Fruit fly (Drosophila melanogaster) whole organism, embryonic: Measurements from ENCODE around the gene CG32483.
A peak's percentile ranks its signal among the peaks of the same experiment; 100 is the strongest.

ENCODE experiments used
- Asciz ChIP-seq: fragments of 200-800 bp; sonication (Bioruptor generic); optimal IDR thresholded peaks from 2 replicates; lab custom pipeline; 2017; ENCODE audit warnings: missing biosample characterization, mild to moderate bottlenecking, missing genetic modification characterization, missing genetic modification reagents
- Atf-2 ChIP-seq: fragments of 200-800 bp; sonication (Bioruptor generic); optimal IDR thresholded peaks from 2 replicates; lab custom pipeline; 2016; ENCODE audit warnings: missing biosample characterization, missing genetic modification characterization
- Atf6 ChIP-seq: fragments of 200-800 bp; sonication (Bioruptor generic); IDR thresholded peaks from 2 replicates; pipeline ENCODE4 v1.3.6; 2022; ENCODE audit warnings: missing biosample characterization, missing genetic modification characterization
- B-H2 ChIP-seq: fragments of 200-800 bp; sonication (Bioruptor generic); optimal IDR thresholded peaks from 2 replicates; lab custom pipeline; 2018; ENCODE audit warnings: missing biosample characterization, mild to moderate bottlenecking, missing genetic modification characterization
- BtbVII ChIP-seq: fragments of 200-800 bp; sonication (Bioruptor generic); optimal IDR thresholded peaks from 3 replicates; lab custom pipeline; 2017; ENCODE audit warnings: missing biosample characterization, mild to moderate bottlenecking, missing genetic modification characterization
- CG10565 ChIP-seq: fragments of 200-800 bp; sonication (Bioruptor generic); optimal IDR thresholded peaks from 3 replicates; lab custom pipeline; 2016; ENCODE audit warnings: missing biosample characterization, mild to moderate bottlenecking, missing genetic modification characterization
- CG13123 ChIP-seq: fragments of 200-800 bp; sonication (Bioruptor generic); optimal IDR thresholded peaks from 2 replicates; lab custom pipeline; 2016; ENCODE audit warnings: missing biosample characterization, missing genetic modification characterization
- CG13296 ChIP-seq: fragments of 200-800 bp; sonication (Bioruptor generic); optimal IDR thresholded peaks from 3 replicates; lab custom pipeline; 2018; ENCODE audit warnings: missing biosample characterization, mild to moderate bottlenecking, missing genetic modification characterization
- CG13424 ChIP-seq: fragments of 200-800 bp; sonication (Bioruptor generic); optimal IDR thresholded peaks from 2 replicates; lab custom pipeline; 2019; ENCODE audit warnings: missing biosample characterization, mild to moderate bottlenecking, missing genetic modification characterization, moderate library complexity
- CG1603 ChIP-seq: fragments of 200-800 bp; sonication (Bioruptor generic); optimal IDR thresholded peaks from 2 replicates; lab custom pipeline; 2019; ENCODE audit warnings: missing biosample characterization, mild to moderate bottlenecking, missing genetic modification characterization, moderate library complexity
- CG18262 ChIP-seq: fragments of 200-800 bp; optimal IDR thresholded peaks from 3 replicates; lab custom pipeline; 2019; ENCODE audit warnings: missing biosample characterization, mild to moderate bottlenecking, missing genetic modification characterization, moderate library complexity
- CG18599 ChIP-seq: fragments of 200-800 bp; sonication (Bioruptor generic); optimal IDR thresholded peaks from 3 replicates; lab custom pipeline; 2017; ENCODE audit warnings: missing biosample characterization, missing genetic modification characterization, mild to moderate bottlenecking, moderate library complexity, missing genetic modification reagents
- CG32532 ChIP-seq: fragments of 200-800 bp; sonication (Bioruptor generic); IDR thresholded peaks from 2 replicates; pipeline ENCODE4 v1.3.6; 2022; ENCODE audit warnings: missing biosample characterization, missing genetic modification characterization
- CG3407 ChIP-seq: fragments of 200-800 bp; sonication (Bioruptor generic); optimal IDR thresholded peaks from 2 replicates; lab custom pipeline; 2018; ENCODE audit warnings: missing biosample characterization, mild to moderate bottlenecking, missing genetic modification characterization
- CG34224 ChIP-seq: fragments of 200-800 bp; sonication (Bioruptor generic); IDR thresholded peaks from 3 replicates; pipeline ENCODE4 v1.3.6; 2022; ENCODE audit warnings: missing biosample characterization, missing genetic modification characterization; ENCODE audit not compliant: partially characterized antibody
- CG34376 ChIP-seq: fragments of 200-800 bp; sonication (Bioruptor generic); optimal IDR thresholded peaks from 2 replicates; lab custom pipeline; 2018; ENCODE audit warnings: missing biosample characterization, mild to moderate bottlenecking, missing genetic modification characterization
- CG6175 ChIP-seq: fragments of 200-800 bp; sonication (Bioruptor generic); IDR thresholded peaks from 3 replicates; pipeline ENCODE4 v1.3.6; 2022; ENCODE audit warnings: missing biosample characterization, missing genetic modification characterization
- CG7556 ChIP-seq: fragments of 200-800 bp; sonication (Bioruptor generic); optimal IDR thresholded peaks from 2 replicates; lab custom pipeline; 2017; ENCODE audit warnings: missing biosample characterization, mild to moderate bottlenecking, missing genetic modification characterization
- CG9932 ChIP-seq: fragments of 200-800 bp; sonication (Bioruptor generic); IDR thresholded peaks from 2 replicates; pipeline ENCODE4 v1.3.6; 2022; ENCODE audit warnings: missing biosample characterization, missing genetic modification characterization
- CTCF ChIP-seq: fragments of 200-800 bp; sonication (Bioruptor generic); optimal IDR thresholded peaks from 2 replicates; lab custom pipeline; 2017; ENCODE audit warnings: missing biosample characterization, mild to moderate bottlenecking, missing genetic modification characterization, moderate library complexity
- Doc3 ChIP-seq: fragments of 200-800 bp; sonication (Bioruptor generic); IDR thresholded peaks from 3 replicates; pipeline ENCODE4 v1.3.6; 2022; ENCODE audit warnings: missing biosample characterization, missing genetic modification characterization; ENCODE audit not compliant: partially characterized antibody
- Dp ChIP-seq: fragments of 200-800 bp; sonication (Bioruptor generic); optimal IDR thresholded peaks from 2 replicates; lab custom pipeline; 2018; ENCODE audit warnings: missing biosample characterization, mild to moderate bottlenecking, missing genetic modification characterization, moderate library complexity
- E2f1 ChIP-seq: fragments of 200-800 bp; sonication (Bioruptor generic); IDR thresholded peaks from 2 replicates; pipeline ENCODE4 v1.3.6; 2022; ENCODE audit warnings: missing biosample characterization, missing genetic modification characterization
- Elba2 ChIP-seq: fragments of 200-800 bp; sonication (Bioruptor generic); optimal IDR thresholded peaks from 3 replicates; lab custom pipeline; 2016; ENCODE audit warnings: missing biosample characterization, missing genetic modification characterization
- H15 ChIP-seq: fragments of 200-800 bp; sonication (Bioruptor generic); IDR thresholded peaks from 3 replicates; pipeline ENCODE4 v1.3.6; 2022; ENCODE audit warnings: missing biosample characterization, missing genetic modification characterization
- HmgD ChIP-seq: fragments of 200-800 bp; sonication (Bioruptor generic); optimal IDR thresholded peaks from 3 replicates; lab custom pipeline; 2016; ENCODE audit warnings: missing biosample characterization, missing genetic modification characterization
- Hmx ChIP-seq: fragments of 200-800 bp; sonication (Bioruptor generic); optimal IDR thresholded peaks from 2 replicates; lab custom pipeline; 2016; ENCODE audit warnings: missing biosample characterization, missing genetic modification characterization
- Hr78 ChIP-seq, 2 experiments: fragments of 200-800 bp in 1 of 2; fragments of >200 bp in 1 of 2; sonication (Bioruptor generic) in 1 of 2; optimal IDR thresholded peaks; 2 replicates each; lab custom pipeline; 2017 to 2019; ENCODE audit warnings: missing biosample characterization in 2 of 2, missing genetic modification characterization in 2 of 2, mild to moderate bottlenecking in 1 of 2, moderate library complexity in 1 of 2
- Jarid2 ChIP-seq: fragments of 200-800 bp; sonication (Bioruptor generic); optimal IDR thresholded peaks from 3 replicates; lab custom pipeline; 2017; ENCODE audit warnings: mild to moderate bottlenecking, missing biosample characterization, missing genetic modification reagents, missing genetic modification characterization
- Mes4 ChIP-seq: fragments of 200-800 bp; sonication (Bioruptor generic); optimal IDR thresholded peaks from 2 replicates; lab custom pipeline; 2016; ENCODE audit warnings: missing biosample characterization, missing genetic modification characterization
- bowl ChIP-seq: fragments of 200-800 bp; sonication (Bioruptor generic); IDR thresholded peaks from 2 replicates; pipeline ENCODE4 v1.3.6; 2022; ENCODE audit warnings: missing biosample characterization, missing genetic modification characterization
- cas ChIP-seq: fragments of 200-800 bp; sonication (Bioruptor generic); IDR thresholded peaks from 2 replicates; pipeline ENCODE4 v1.3.6; 2022; ENCODE audit warnings: missing biosample characterization, missing genetic modification characterization
- chm ChIP-seq: fragments of 200-800 bp; sonication (Bioruptor generic); IDR thresholded peaks from 2 replicates; pipeline ENCODE4 v1.3.6; 2022; ENCODE audit warnings: missing biosample characterization, missing genetic modification characterization
- danr ChIP-seq: fragments of 200-800 bp; sonication (Bioruptor generic); IDR thresholded peaks from 2 replicates; pipeline ENCODE4 v1.3.6; 2022; ENCODE audit warnings: missing biosample characterization, missing genetic modification characterization
- en ChIP-seq: fragments of 200-800 bp; sonication (Bioruptor generic); optimal IDR thresholded peaks from 2 replicates; lab custom pipeline; 2016; ENCODE audit warnings: missing biosample characterization, missing genetic modification characterization
- ewg ChIP-seq: fragments of 200-800 bp; sonication (Bioruptor generic); optimal IDR thresholded peaks from 3 replicates; lab custom pipeline; 2017; ENCODE audit warnings: mild to moderate bottlenecking, missing biosample characterization, missing genetic modification reagents, missing genetic modification characterization
- eyg ChIP-seq: fragments of 200-800 bp; sonication (Bioruptor generic); optimal IDR thresholded peaks from 3 replicates; lab custom pipeline; 2016; ENCODE audit warnings: missing biosample characterization, missing genetic modification characterization
- fu2 ChIP-seq: fragments of 200-800 bp; sonication (Bioruptor generic); optimal IDR thresholded peaks from 2 replicates; lab custom pipeline; 2016; ENCODE audit warnings: missing biosample characterization, missing genetic modification characterization
- gcm2 ChIP-seq: fragments of 200-800 bp; sonication (Bioruptor generic); optimal IDR thresholded peaks from 2 replicates; lab custom pipeline; 2016; ENCODE audit warnings: missing biosample characterization, missing genetic modification characterization
- gem ChIP-seq: fragments of 200-800 bp; sonication (Bioruptor generic); optimal IDR thresholded peaks from 2 replicates; lab custom pipeline; 2019; ENCODE audit warnings: missing biosample characterization, mild to moderate bottlenecking, missing genetic modification characterization, moderate library complexity
- knrl ChIP-seq: fragments of 200-800 bp; sonication (Bioruptor generic); IDR thresholded peaks from 3 replicates; pipeline ENCODE4 v1.3.6; 2022; ENCODE audit warnings: missing biosample characterization, missing genetic modification characterization; ENCODE audit not compliant: partially characterized antibody
- oc ChIP-seq: fragments of 200-800 bp; sonication (Bioruptor generic); optimal IDR thresholded peaks from 2 replicates; lab custom pipeline; 2018; ENCODE audit warnings: missing biosample characterization, mild to moderate bottlenecking, missing genetic modification characterization, moderate library complexity
- peb ChIP-seq: fragments of 200-800 bp; sonication (Bioruptor generic); IDR thresholded peaks from 2 replicates; pipeline ENCODE4 v1.3.6; 2022; ENCODE audit warnings: missing biosample characterization, missing genetic modification characterization
- pho ChIP-seq: fragments of 200-800 bp; sonication (Bioruptor generic); optimal IDR thresholded peaks from 2 replicates; lab custom pipeline; 2016; ENCODE audit warnings: missing biosample characterization, missing genetic modification characterization
- row ChIP-seq: fragments of 200-800 bp; sonication (Bioruptor generic); IDR thresholded peaks from 3 replicates; pipeline ENCODE4 v1.3.6; 2022; ENCODE audit warnings: missing biosample characterization, missing genetic modification characterization
- salm ChIP-seq: fragments of 200-800 bp; sonication (Bioruptor generic); optimal IDR thresholded peaks from 2 replicates; lab custom pipeline; 2018; ENCODE audit warnings: missing biosample characterization, mild to moderate bottlenecking, missing genetic modification characterization
- seq ChIP-seq: fragments of 200-800 bp; sonication (Bioruptor generic); IDR thresholded peaks from 2 replicates; pipeline ENCODE4 v1.3.6; 2022; ENCODE audit warnings: missing biosample characterization, missing genetic modification characterization
- trh ChIP-seq: fragments of 200-800 bp; sonication (Bioruptor generic); optimal IDR thresholded peaks from 2 replicates; lab custom pipeline; 2016; ENCODE audit warnings: missing biosample characterization, missing genetic modification characterization
- vnd ChIP-seq: fragments of 200-800 bp; sonication (Bioruptor generic); IDR thresholded peaks from 3 replicates; pipeline ENCODE4 v1.3.6; 2022; ENCODE audit warnings: missing biosample characterization, missing genetic modification characterization; ENCODE audit not compliant: partially characterized antibody
- zen2 ChIP-seq: fragments of 200-800 bp; sonication (Bioruptor generic); IDR thresholded peaks from 3 replicates; pipeline ENCODE4 v1.3.6; 2022; ENCODE audit warnings: missing biosample characterization, missing genetic modification characterization; ENCODE audit not compliant: partially characterized antibody

Gene CG32483

DNA sequence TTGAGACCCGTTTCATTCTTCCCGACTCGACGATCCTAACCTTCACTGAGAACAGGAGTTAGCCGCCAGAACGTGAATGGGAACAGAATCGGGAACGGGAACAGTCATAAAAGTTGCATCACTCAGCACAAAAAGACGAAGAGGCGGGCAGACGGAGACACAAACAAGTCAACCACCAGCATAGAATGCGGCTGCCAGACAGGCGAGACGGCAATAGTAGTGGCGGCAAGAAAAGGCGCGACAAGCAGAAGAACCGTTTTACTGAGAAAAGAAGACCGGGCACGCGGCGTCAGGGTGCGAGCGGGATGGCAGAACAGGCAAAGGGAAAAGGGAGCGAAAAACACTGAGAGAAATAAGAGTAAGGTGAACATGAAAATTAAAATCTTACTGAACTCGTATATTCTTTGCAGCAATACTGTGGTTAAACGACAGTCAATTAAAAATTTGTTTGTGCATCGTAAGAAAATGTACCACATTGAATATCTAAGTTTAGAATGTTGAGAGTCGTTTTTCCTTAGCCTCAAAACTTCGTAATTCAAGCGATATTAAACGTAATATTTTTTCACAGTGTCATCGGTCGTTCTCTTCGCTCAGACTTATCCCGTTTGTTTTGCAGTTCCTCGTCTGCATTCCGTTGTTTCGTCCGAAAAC is 49.4 kb downstream of the CG32483 start (continued):
- TF ChIP-seq bowl (peak; percentile 47; the same call in 1 of the 2 replicates), CG34376 (GFP tag; lab: Kevin White, UChicago) (peak; percentile 15), CG18262 (peak; percentile 92), Dp (GFP tag; lab: Kevin White, UChicago) (no peak), trh (GFP tag; lab: Kevin White, UChicago) (peak; percentile 61), CG10565 (GFP tag; lab: Kevin White, UChicago) (peak; percentile 60), CG18599 (peak; percentile 84), en (GFP tag; lab: Kevin White, UChicago) (peak; percentile 74), Doc3 (no peak), Elba2 (GFP tag; lab: Kevin White, UChicago) (peak; percentile 49), B-H2 (GFP tag; lab: Kevin White, UChicago) (no peak), Hr78 (GFP tag; optimal IDR thresholded peaks at IDR 0.05; lab: Kevin White, UChicago) (peak in 1 of 2 experiments; percentile 37), vnd (GFP tag; lab: Robert Waterston, UW) (no peak), pho (peak; percentile 73), CG1603 (peak; percentile 88), cas (GFP tag; lab: Robert Waterston, UW) (peak; percentile 31; the same call in 1 of the 2 replicates), CG7556 (peak; percentile 88), peb (GFP tag; lab: Robert Waterston, UW) (peak; percentile 65), eyg (GFP tag; lab: Kevin White, UChicago) (peak; percentile 68), Mes4 (GFP tag; lab: Kevin White, UChicago) (peak; percentile 86), gem (tag; lab: Kevin White, UChicago) (peak; percentile 92), CG6175 (GFP tag; lab: Robert Waterston, UW) (0 out of 3 replicates have a peak, but pooled peaks have one; percentile 33), Atf-2 (GFP tag; lab: Kevin White, UChicago) (peak; percentile 76), row (GFP tag; lab: Robert Waterston, UW) (peak; percentile 89), knrl (GFP tag; lab: Robert Waterston, UW) (no peak), CG34224 (GFP tag; lab: Robert Waterston, UW) (no peak), E2f1 (GFP tag; lab: Robert Waterston, UW) (peak; percentile 78), CG13123 (GFP tag; lab: Kevin White, UChicago) (peak; percentile 65), zen2 (GFP tag; lab: Robert Waterston, UW) (no peak), Asciz (peak; percentile 88), H15 (GFP tag; lab: Robert Waterston, UW) (peak; percentile 79), danr (GFP tag; lab: Robert Waterston, UW) (peak; percentile 66), CTCF (GFP tag; lab: Kevin White, UChicago) (peak; percentile 33), CG9932 (peak; percentile 60), ewg (GFP tag; lab: Kevin White, UChicago) (peak; percentile 72), Atf6 (peak; percentile 63), seq (GFP tag; lab: Robert Waterston, UW) (peak; percentile 71), gcm2 (GFP tag; lab: Kevin White, UChicago) (peak; percentile 80), salm (tag; lab: Kevin White, UChicago) (peak; percentile 70), Hmx (peak; percentile 47), Jarid2 (peak; percentile 56), CG32532 (GFP tag; lab: Robert Waterston, UW) (peak; percentile 73; the same call in 1 of the 2 replicates), CG13424 (peak; percentile 86), oc (peak; percentile 81), fu2 (GFP tag; lab: Kevin White, UChicago) (peak; percentile 74), chm (peak; percentile 74), CG3407 (peak; percentile 79), BtbVII (peak; percentile 80), CG13296 (GFP tag; lab: Kevin White, UChicago) (peak; percentile 65), HmgD (GFP tag; lab: Kevin White, UChicago) (peak; percentile 57)
